Worm (Caenorhabditis elegans): ENCODE data around the gene arl-1.

DNA sequence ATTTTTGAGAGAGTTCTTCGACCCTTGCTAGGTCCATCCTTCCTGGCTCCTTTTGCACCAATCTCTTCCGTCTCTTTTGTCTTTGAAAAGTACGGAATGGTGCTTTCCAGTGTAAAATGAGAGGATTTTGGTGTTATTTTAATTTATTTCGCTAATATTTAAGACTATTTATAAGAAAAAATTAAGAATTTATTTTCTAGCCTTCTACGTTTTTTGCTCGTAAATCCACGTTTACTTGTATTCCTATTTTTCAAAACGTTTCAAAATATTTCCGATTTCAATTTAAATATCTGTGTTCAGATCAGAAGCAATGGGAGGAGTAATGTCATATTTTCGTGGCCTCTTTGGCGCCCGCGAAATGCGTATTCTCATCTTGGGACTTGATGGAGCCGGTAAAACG is at the start of gene arl-1:
- no peak for TF ChIP-seq ama-1 (optimal IDR thresholded peaks at IDR 0.05)
- no peak for TF ChIP-seq aly-1 (tag; optimal IDR thresholded peaks at IDR 0.05)
- TF ChIP-seq pes-1 (GFP tag; IDR thresholded peaks at IDR 0.05) = no peak
- TF ChIP-seq hnd-1 (tag; optimal IDR thresholded peaks at IDR 0.05) = no peak
- TF ChIP-seq tbx-37 (GFP tag; conservative IDR thresholded peaks at IDR 0.05) = no peak
- no peak for TF ChIP-seq B0310.2 (tag; optimal IDR thresholded peaks at IDR 0.05)
- TF ChIP-seq tbx-11 (GFP tag; IDR thresholded peaks at IDR 0.05) = no peak

All from whole organism, early embryonic.